Worm (Caenorhabditis elegans): ENCODE data around the gene srg-8.

- TF ChIP-seq set-16 (GFP tag; IDR thresholded peaks at IDR 0.05) (no peak), zag-1 (tag; optimal IDR thresholded peaks at IDR 0.05) (no peak), ztf-11 (tag; optimal IDR thresholded peaks at IDR 0.05) (no peak), spr-1 (tag; optimal IDR thresholded peaks at IDR 0.05) (no peak)
These were observed 5.5 kb upstream of the srg-8 start, which contains the start of gene srg-2 for ce11 chrIII:6260115-6260514.

Measured in whole organism, L4 larva.